Fruit fly (Drosophila melanogaster) whole organism, wandering third instar larva: Measurements from ENCODE around the gene CG14280.
A peak's percentile ranks its signal among the peaks of the same experiment; 100 is the strongest.

Source experiments
- Abd-B ChIP-seq: fragments of >200 bp; optimal IDR thresholded peaks from 2 replicates; lab custom pipeline; 2017; ENCODE audit warnings: missing biosample characterization, missing genetic modification characterization
- Dif ChIP-seq: fragments of 200-275, 200-300 bp; sonication (Bioruptor generic); optimal IDR thresholded peaks from 2 replicates; lab custom pipeline; 2018; ENCODE audit warnings: missing biosample characterization, missing genetic modification characterization; ENCODE audit not compliant: partially characterized antibody
- GATAd ChIP-seq: sonication (Bioruptor generic); optimal IDR thresholded peaks from 2 replicates; lab custom pipeline; 2016; ENCODE audit warnings: missing biosample characterization, missing genetic modification characterization
- Hr78 ChIP-seq: fragments of >200 bp; optimal IDR thresholded peaks from 2 replicates; lab custom pipeline; 2017; ENCODE audit warnings: missing biosample characterization, missing genetic modification characterization
- Jra ChIP-seq: sonication (Bioruptor generic); optimal IDR thresholded peaks from 2 replicates; lab custom pipeline; 2016; ENCODE audit warnings: missing biosample characterization, missing genetic modification characterization
- Sp1 ChIP-seq: fragments of 200-800 bp; sonication (Bioruptor generic); optimal IDR thresholded peaks from 3 replicates; lab custom pipeline; 2019; ENCODE audit warnings: missing biosample characterization, mild to moderate bottlenecking, missing genetic modification characterization, moderate library complexity
- dsf ChIP-seq: sonication (Bioruptor generic); optimal IDR thresholded peaks from 2 replicates; lab custom pipeline; 2016; ENCODE audit warnings: missing biosample characterization, missing genetic modification characterization, borderline replicate concordance
- pan ChIP-seq: fragments of >200 bp; optimal IDR thresholded peaks from 2 replicates; lab custom pipeline; 2017
- psq ChIP-seq: fragments of 200-800 bp; sonication (Bioruptor generic); optimal IDR thresholded peaks from 3 replicates; lab custom pipeline; 2017; ENCODE audit warnings: missing biosample characterization, mild to moderate bottlenecking, missing genetic modification characterization, moderate library complexity
- tai ChIP-seq: sonication (Bioruptor generic); optimal IDR thresholded peaks from 2 replicates; lab custom pipeline; 2016; ENCODE audit warnings: missing biosample characterization, missing genetic modification characterization

DNA sequence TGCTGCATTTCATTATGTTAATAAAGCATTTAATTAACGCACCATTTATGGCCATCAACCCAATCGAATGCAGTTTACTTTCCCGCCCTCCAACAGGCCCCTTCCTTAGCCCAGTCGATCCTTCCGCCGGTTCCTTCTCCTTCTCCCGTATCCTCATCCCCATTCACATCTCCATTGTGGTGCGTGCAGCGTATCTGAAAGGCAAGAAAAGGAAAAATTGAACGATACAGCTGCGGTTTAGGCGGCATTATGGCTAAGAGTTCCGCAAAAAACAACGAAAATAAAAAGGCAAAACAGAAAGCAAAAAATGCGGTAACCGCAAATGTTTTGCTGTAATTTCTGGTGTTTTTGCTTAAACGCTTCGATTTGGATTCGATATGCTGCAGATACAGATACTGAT, 2.6 kb upstream of the CG14280 start:
- TF ChIP-seq pan (lab: Kevin White, UChicago) (no peak), Sp1 (GFP tag; lab: Kevin White, UChicago) (no peak), Hr78 (GFP tag; lab: Kevin White, UChicago) (no peak), Dif (no peak), Jra (GFP tag; lab: Kevin White, UChicago) (no peak), dsf (GFP tag; lab: Kevin White, UChicago) (no peak), Abd-B (no peak), tai (GFP tag; lab: Kevin White, UChicago) (no peak), GATAd (GFP tag; lab: Kevin White, UChicago) (no peak), psq (GFP tag; lab: Kevin White, UChicago) (peak; percentile 21)
